Fruit fly (Drosophila melanogaster) whole organism, embryonic: ENCODE measurements around the gene TotM.

ENCODE experiments used
- Bgb ChIP-seq: fragments of 200-800 bp; sonication (Bioruptor generic); IDR thresholded peaks from 2 replicates; pipeline ENCODE4 v1.3.6; 2022; ENCODE audit warnings: missing biosample characterization, missing genetic modification characterization; ENCODE audit not compliant: partially characterized antibody
- CG11093 ChIP-seq: fragments of 200-800 bp; sonication (Bioruptor generic); IDR thresholded peaks from 3 replicates; pipeline ENCODE4 v1.3.6; 2022; ENCODE audit warnings: missing biosample characterization, missing genetic modification characterization
- CG2199 ChIP-seq: fragments of 200-800 bp; sonication (Bioruptor generic); IDR thresholded peaks from 3 replicates; pipeline ENCODE4 v1.3.6; 2022; ENCODE audit warnings: missing biosample characterization, missing genetic modification characterization
- CG6272 ChIP-seq: fragments of 200-800 bp; sonication (Bioruptor generic); IDR thresholded peaks from 2 replicates; pipeline ENCODE4 v1.3.6; 2022; ENCODE audit warnings: missing biosample characterization, missing genetic modification characterization
- CG8478 ChIP-seq: fragments of >200 bp; optimal IDR thresholded peaks from 2 replicates; lab custom pipeline; 2018
- Dip2 ChIP-seq: fragments of 200-800 bp; sonication (Bioruptor generic); IDR thresholded peaks from 2 replicates; pipeline ENCODE4 v1.3.6; 2022; ENCODE audit warnings: missing biosample characterization, missing genetic modification characterization
- H15 ChIP-seq: fragments of 200-800 bp; sonication (Bioruptor generic); IDR thresholded peaks from 3 replicates; pipeline ENCODE4 v1.3.6; 2022; ENCODE audit warnings: missing biosample characterization, missing genetic modification characterization
- amos ChIP-seq: fragments of 200-800 bp; sonication (Bioruptor generic); IDR thresholded peaks from 2 replicates; pipeline ENCODE4 v1.3.6; 2022; ENCODE audit warnings: missing biosample characterization, missing genetic modification characterization; ENCODE audit not compliant: partially characterized antibody
- nmo ChIP-seq: fragments of 200-800 bp; sonication (Bioruptor generic); optimal IDR thresholded peaks from 2 replicates; lab custom pipeline; 2018; ENCODE audit warnings: missing biosample characterization, mild to moderate bottlenecking, missing genetic modification characterization, moderate library complexity
- tin ChIP-seq: fragments of 200-800 bp; sonication (Bioruptor generic); optimal IDR thresholded peaks from 3 replicates; lab custom pipeline; 2016; ENCODE audit warnings: missing biosample characterization, missing genetic modification characterization

dm6 chr2L:5338024-5338720 lies 8.5 kb downstream of the TotM start, which contains the start of gene fusl:
- TF ChIP-seq amos (GFP tag; lab: Robert Waterston, UW) (no peak), CG11093 (no peak), Dip2 (GFP tag; lab: Robert Waterston, UW) (no peak), nmo (GFP tag; lab: Kevin White, UChicago) (no peak), tin (GFP tag; lab: Kevin White, UChicago) (no peak), CG8478 (lab: Kevin White, UChicago) (no peak), H15 (GFP tag; lab: Robert Waterston, UW) (no peak), CG2199 (no peak), CG6272 (GFP tag; lab: Robert Waterston, UW) (no peak), Bgb (no peak)
